Worm (Caenorhabditis elegans) whole organism, mixed stage, embryonic: ENCODE measurements around the gene nep-6.

Experiments used
- M03D4.4 ChIP-seq: sonication (generic microtip); optimal IDR thresholded peaks from 2 replicates; lab custom pipeline; 2017; ENCODE audit warnings: mild to moderate bottlenecking, missing genetic modification characterization, missing compliant biosample characterization
- ceh-39 ChIP-seq: fragments of 150-350 bp; optimal IDR thresholded peaks from 2 replicates; lab custom pipeline; 2014; ENCODE audit warnings: missing biosample characterization, missing genetic modification characterization
- ceh-43 ChIP-seq: fragments of 200-800 bp; sonication (Bioruptor generic); optimal IDR thresholded peaks from 2 replicates; lab custom pipeline; 2018; ENCODE audit warnings: mild to moderate bottlenecking, missing genetic modification characterization, moderate library complexity, missing compliant biosample characterization
- ceh-83 ChIP-seq: fragments of 200-800 bp; sonication (Bioruptor generic); optimal IDR thresholded peaks from 2 replicates; lab custom pipeline; 2018; ENCODE audit warnings: mild to moderate bottlenecking, missing genetic modification characterization, missing compliant biosample characterization
- ces-1 ChIP-seq: fragments of 150-350 bp; optimal IDR thresholded peaks from 2 replicates; lab custom pipeline; 2014; ENCODE audit warnings: missing biosample characterization, missing genetic modification reagents, missing genetic modification characterization
- drap-1 ChIP-seq: fragments of 200-800 bp; sonication (Bioruptor generic); optimal IDR thresholded peaks from 3 replicates; lab custom pipeline; 2018; ENCODE audit warnings: mild to moderate bottlenecking, missing genetic modification characterization, missing compliant biosample characterization
- elt-1 ChIP-seq: sonication (generic microtip); optimal IDR thresholded peaks from 2 replicates; lab custom pipeline; 2017; ENCODE audit warnings: missing genetic modification characterization, mild to moderate bottlenecking, missing compliant biosample characterization, antibody characterized with exemption, moderate library complexity, borderline replicate concordance; ENCODE audit not compliant: insufficient read depth
- elt-3 ChIP-seq: fragments of 150-350 bp; optimal IDR thresholded peaks from 2 replicates; lab custom pipeline; 2014; ENCODE audit warnings: missing biosample characterization, missing genetic modification characterization
- flh-1 ChIP-seq: fragments of 200-800 bp; sonication (Bioruptor generic); optimal IDR thresholded peaks from 2 replicates; lab custom pipeline; 2018; ENCODE audit warnings: mild to moderate bottlenecking, missing genetic modification characterization, moderate library complexity, missing compliant biosample characterization
- ham-2 ChIP-seq: fragments of 200-800 bp; sonication (Bioruptor generic); optimal IDR thresholded peaks from 2 replicates; lab custom pipeline; 2018; ENCODE audit warnings: mild to moderate bottlenecking, missing genetic modification characterization, missing compliant biosample characterization
- hlh-1 ChIP-seq: fragments of 150-350 bp; optimal IDR thresholded peaks from 2 replicates; lab custom pipeline; 2014; ENCODE audit warnings: missing biosample characterization, missing genetic modification reagents, missing genetic modification characterization
- lin-32 ChIP-seq: fragments of 200-800 bp; sonication (Bioruptor generic); optimal IDR thresholded peaks from 2 replicates; lab custom pipeline; 2018; ENCODE audit warnings: mild to moderate bottlenecking, missing genetic modification characterization, missing compliant biosample characterization
- lsy-2 ChIP-seq: fragments of 150-350 bp; optimal IDR thresholded peaks from 2 replicates; lab custom pipeline; 2014; ENCODE audit warnings: missing biosample characterization, missing genetic modification characterization
- mab-5 ChIP-seq: fragments of 150-350 bp; optimal IDR thresholded peaks from 2 replicates; lab custom pipeline; 2014; ENCODE audit warnings: missing biosample characterization, missing genetic modification characterization
- mep-1 ChIP-seq: fragments of 150-350 bp; optimal IDR thresholded peaks from 2 replicates; lab custom pipeline; 2017; ENCODE audit warnings: missing biosample characterization, missing genetic modification reagents, missing genetic modification characterization, inconsistent platforms
- nhr-12 ChIP-seq: fragments of 150-350 bp; optimal IDR thresholded peaks from 2 replicates; lab custom pipeline; 2014; ENCODE audit warnings: missing biosample characterization, missing genetic modification characterization
- nhr-237 ChIP-seq: fragments of 150-350 bp; optimal IDR thresholded peaks from 2 replicates; lab custom pipeline; 2014; ENCODE audit warnings: missing biosample characterization, missing genetic modification characterization
- nhr-28 ChIP-seq: fragments of 150-350 bp; optimal IDR thresholded peaks from 2 replicates; lab custom pipeline; 2014; ENCODE audit warnings: missing biosample characterization, missing genetic modification characterization
- nhr-76 ChIP-seq: sonication (generic microtip); optimal IDR thresholded peaks from 2 replicates; lab custom pipeline; 2017; ENCODE audit warnings: missing biosample characterization, missing genetic modification characterization
- sem-2 ChIP-seq: fragments of 200-800 bp; sonication (Bioruptor generic); optimal IDR thresholded peaks from 2 replicates; lab custom pipeline; 2018; ENCODE audit warnings: mild to moderate bottlenecking, missing genetic modification characterization, missing compliant biosample characterization
- snpc-4 ChIP-seq: fragments of 150-350 bp; optimal IDR thresholded peaks from 2 replicates; lab custom pipeline; 2014; ENCODE audit warnings: missing biosample characterization, missing genetic modification characterization
- sptf-1 ChIP-seq: sonication (generic microtip); optimal IDR thresholded peaks from 2 replicates; lab custom pipeline; 2017; ENCODE audit warnings: mild to moderate bottlenecking, missing genetic modification characterization, moderate library complexity, missing compliant biosample characterization
- tbx-8 ChIP-seq: fragments of 200-800 bp; sonication (Bioruptor generic); optimal IDR thresholded peaks from 2 replicates; lab custom pipeline; 2018; ENCODE audit warnings: mild to moderate bottlenecking, missing genetic modification characterization, moderate library complexity, missing compliant biosample characterization
- unc-120 ChIP-seq: sonication (generic microtip); optimal IDR thresholded peaks from 2 replicates; lab custom pipeline; 2017; ENCODE audit warnings: missing genetic modification characterization, missing compliant biosample characterization; ENCODE audit not compliant: poor library complexity, severe bottlenecking
- unc-39 ChIP-seq: fragments of 150-350 bp; optimal IDR thresholded peaks from 2 replicates; lab custom pipeline; 2014; ENCODE audit warnings: missing biosample characterization, missing genetic modification characterization
- unc-62 ChIP-seq: fragments of 150-350 bp; optimal IDR thresholded peaks from 2 replicates; lab custom pipeline; 2014; ENCODE audit warnings: missing biosample characterization, missing genetic modification reagents, missing genetic modification characterization
- zip-8 ChIP-seq: fragments of 150-350 bp; optimal IDR thresholded peaks from 2 replicates; lab custom pipeline; 2014; ENCODE audit warnings: missing biosample characterization, missing genetic modification characterization
- ztf-11 ChIP-seq: fragments of 150-350 bp; optimal IDR thresholded peaks from 2 replicates; lab custom pipeline; 2014; ENCODE audit warnings: missing biosample characterization, missing genetic modification characterization

The nep-6 gene

DNA sequence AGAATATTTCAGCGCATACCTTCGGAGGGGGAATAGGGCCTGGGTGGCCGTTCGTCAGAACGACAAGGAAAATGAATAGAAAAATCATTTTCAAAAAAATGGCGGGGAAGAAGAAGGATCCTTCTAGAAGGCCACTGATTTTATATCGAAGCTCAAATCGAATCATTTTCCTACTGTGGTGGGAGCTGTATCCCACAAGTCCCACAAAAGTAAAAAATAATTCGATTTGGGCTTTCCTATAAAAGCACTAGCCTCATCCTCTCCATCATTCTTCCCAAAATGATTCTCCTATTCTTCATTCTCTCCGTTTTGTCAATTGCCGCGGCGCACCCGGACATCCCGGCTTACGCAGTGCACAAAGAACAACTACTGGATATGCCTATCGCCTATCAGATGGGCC lies 41.6 kb downstream of the nep-6 start, which contains the start of the genes C16C8.26 and C16C8.19:
TSS of gene C16C8.26 (minus strand) at position 101 of the 400 bp plus-strand sequence.
TSS of gene C16C8.19 (plus strand) at position 279 of the 400 bp plus-strand sequence.
- TF ChIP-seq M03D4.4 (tag; lab: Kevin White, UChicago) (no peak), ceh-83 (GFP tag; lab: Kevin White, UChicago) (no peak), ztf-11 (no peak), hlh-1 (tag; lab: Kevin White, UChicago) (no peak)

DNA sequence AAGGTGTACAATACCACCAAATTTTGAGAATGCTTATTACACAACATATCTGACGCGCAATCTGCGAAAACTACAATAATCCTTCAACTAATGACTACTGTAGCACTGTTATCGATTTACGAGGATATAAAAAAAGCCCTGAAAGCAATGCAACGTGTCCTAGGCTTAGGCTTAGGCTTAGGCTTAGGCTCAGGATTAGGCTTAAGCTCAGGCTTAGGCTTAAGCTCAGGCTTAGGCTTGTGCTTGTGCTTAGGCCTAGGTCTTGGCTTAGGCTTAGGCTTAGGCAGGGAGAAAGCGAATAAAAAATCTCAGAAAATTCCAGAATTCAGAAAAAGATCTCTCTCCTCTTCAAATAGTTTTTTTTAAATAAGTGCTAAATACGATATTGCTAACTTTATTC lies 42.6 kb downstream of the nep-6 start:
- TF ChIP-seq elt-1 (tag; lab: Kevin White, UChicago) (no peak), ceh-43 (GFP tag; lab: Kevin White, UChicago) (no peak), drap-1 (no peak), snpc-4 (tag; lab: Kevin White, UChicago) (no peak)

DNA sequence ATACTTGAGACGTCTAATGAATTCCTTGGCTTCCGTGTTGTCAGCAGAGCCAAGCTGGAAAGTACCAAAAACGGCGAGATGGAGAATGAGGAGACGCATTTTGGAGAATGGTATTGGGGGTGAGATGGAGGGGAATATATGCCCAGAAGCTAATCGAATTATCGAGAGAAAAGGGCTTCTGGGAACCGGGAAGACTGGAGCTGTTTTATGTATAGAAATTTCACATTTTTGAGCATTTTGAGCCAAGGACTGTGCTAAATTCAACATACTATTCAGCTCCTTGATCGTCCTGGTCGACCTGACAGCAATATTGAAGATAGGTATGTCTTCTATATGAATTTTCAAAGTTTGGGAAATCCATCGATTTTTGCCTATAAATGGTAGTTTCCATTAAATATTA lies 43.4 kb downstream of the nep-6 start, which contains the start of gene C16C8.7:
TSS of gene C16C8.7 (minus strand) at position 101 of the 400 bp plus-strand sequence.
- TF ChIP-seq ceh-39 (no peak), elt-1 (tag; lab: Kevin White, UChicago) (no peak), drap-1 (no peak), unc-39 (tag; lab: Kevin White, UChicago) (no peak), mab-5 (no peak), flh-1 (GFP tag; lab: Kevin White, UChicago) (no peak), zip-8 (tag; lab: Kevin White, UChicago) (no peak), lsy-2 (no peak), nhr-28 (no peak), nhr-12 (no peak), ces-1 (no peak), mep-1 (tag; lab: Kevin White, UChicago) (no peak), ham-2 (GFP tag; lab: Kevin White, UChicago) (no peak), unc-62 (GFP tag; lab: Kevin White, UChicago) (no peak), lin-32 (GFP tag; lab: Kevin White, UChicago) (no peak), tbx-8 (GFP tag; lab: Kevin White, UChicago) (no peak), ztf-11 (no peak), nhr-237 (tag; lab: Kevin White, UChicago) (no peak), ceh-83 (GFP tag; lab: Kevin White, UChicago) (no peak)

DNA sequence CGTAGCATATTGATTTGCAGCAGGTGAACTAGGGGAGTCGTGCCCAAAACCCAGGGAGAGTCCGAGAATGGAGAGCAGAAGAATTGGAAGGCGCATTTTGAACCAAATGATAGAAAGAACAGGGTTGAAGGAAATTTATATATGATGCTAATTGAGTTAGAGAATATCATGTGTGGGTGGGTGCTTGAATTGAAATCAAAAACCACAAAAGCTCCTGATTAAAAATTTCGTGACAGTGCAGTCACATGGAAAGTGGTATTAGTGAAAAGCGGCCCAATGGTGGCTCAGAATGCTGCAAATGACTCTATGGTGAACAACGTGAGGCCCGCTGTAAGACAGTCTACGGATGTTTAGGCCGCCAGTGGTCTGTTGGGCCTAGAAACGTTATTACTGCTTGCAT lies 45.0 kb downstream of the nep-6 start, which contains the start of gene C16C8.8:
TSS of gene C16C8.8 (minus strand) at position 101 of the 400 bp plus-strand sequence.
- no peak for TF ChIP-seq M03D4.4 (tag; lab: Kevin White, UChicago)
- TF ChIP-seq ceh-83 (GFP tag; lab: Kevin White, UChicago), result no peak
- no peak for TF ChIP-seq sem-2 (GFP tag; lab: Kevin White, UChicago)
- no peak for TF ChIP-seq nhr-76 (tag; lab: Kevin White, UChicago)
- no peak for TF ChIP-seq ztf-11
- TF ChIP-seq unc-120, result no peak
- TF ChIP-seq elt-1 (tag; lab: Kevin White, UChicago), result no peak
- TF ChIP-seq lin-32 (GFP tag; lab: Kevin White, UChicago), result no peak
- TF ChIP-seq mab-5, result no peak
- TF ChIP-seq snpc-4 (tag; lab: Kevin White, UChicago), result no peak
- no peak for TF ChIP-seq elt-3 (tag; lab: Kevin White, UChicago)
- TF ChIP-seq mep-1 (tag; lab: Kevin White, UChicago), result no peak
- TF ChIP-seq nhr-237 (tag; lab: Kevin White, UChicago), result no peak
- TF ChIP-seq, all 35 proteins: peak for 0

DNA sequence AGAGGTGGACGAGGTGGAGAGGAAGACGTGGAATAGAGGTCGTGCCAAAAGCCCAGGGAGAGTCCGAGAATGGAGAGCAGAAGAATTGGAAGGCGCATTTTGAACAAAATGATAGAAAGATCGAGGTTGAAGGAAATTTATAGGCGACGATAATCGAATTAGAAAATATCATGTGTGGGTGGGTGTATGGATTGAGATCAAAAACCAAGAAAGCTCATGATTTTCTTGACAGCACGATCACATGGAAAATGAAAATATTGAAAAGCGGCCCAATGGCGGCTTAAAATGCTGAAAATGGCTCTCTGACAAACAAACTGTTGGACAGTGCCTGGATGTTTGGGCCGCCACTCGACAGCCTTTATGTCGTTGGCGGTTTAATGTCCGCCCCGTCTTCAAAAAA lies 46.5 kb downstream of the nep-6 start, which contains the start of gene C16C8.9:
TSS of gene C16C8.9 (minus strand) at position 101 of the 400 bp plus-strand sequence.
- TF ChIP-seq mab-5, result no peak
- no peak for TF ChIP-seq lsy-2
- TF ChIP-seq unc-120, result no peak
- TF ChIP-seq elt-3 (tag; lab: Kevin White, UChicago), result no peak
- no peak for TF ChIP-seq unc-39 (tag; lab: Kevin White, UChicago)
- TF ChIP-seq sem-2 (GFP tag; lab: Kevin White, UChicago), result no peak
- no peak for TF ChIP-seq M03D4.4 (tag; lab: Kevin White, UChicago)
- no peak for TF ChIP-seq tbx-8 (GFP tag; lab: Kevin White, UChicago)
- no peak for TF ChIP-seq nhr-12
- TF ChIP-seq ztf-11, result no peak
- no peak for TF ChIP-seq lin-32 (GFP tag; lab: Kevin White, UChicago)
- TF ChIP-seq ceh-43 (GFP tag; lab: Kevin White, UChicago), result no peak
- TF ChIP-seq mep-1 (tag; lab: Kevin White, UChicago), result no peak
- no peak for TF ChIP-seq snpc-4 (tag; lab: Kevin White, UChicago)
- TF ChIP-seq ces-1, result no peak
- TF ChIP-seq sptf-1 (tag; lab: Kevin White, UChicago), result no peak
- no peak for TF ChIP-seq hlh-1 (tag; lab: Kevin White, UChicago)
